Fruit fly (Drosophila melanogaster) whole organism, pupa: ENCODE results near the gene odd.

Source experiments
- CG10348 ChIP-seq: fragments of 200-800 bp; sonication (Bioruptor generic); IDR thresholded peaks from 2 replicates; pipeline ENCODE4 v1.3.6; 2022; ENCODE audit warnings: missing biosample characterization, missing genetic modification characterization
- CG12605 ChIP-seq: fragments of 200-800 bp; sonication (Bioruptor generic); IDR thresholded peaks from 2 replicates; pipeline ENCODE4 v1.3.6; 2022; ENCODE audit warnings: missing biosample characterization, missing genetic modification characterization
- CG13204 ChIP-seq: fragments of 200-800 bp; sonication (Bioruptor generic); optimal IDR thresholded peaks from 2 replicates; lab custom pipeline; 2018; ENCODE audit warnings: missing biosample characterization, mild to moderate bottlenecking, missing genetic modification characterization, moderate library complexity
- CG14655 ChIP-seq: fragments of 200-800 bp; sonication (Bioruptor generic); optimal IDR thresholded peaks from 3 replicates; lab custom pipeline; 2017; ENCODE audit warnings: mild to moderate bottlenecking, missing biosample characterization, missing genetic modification reagents, missing genetic modification characterization
- CG15710 ChIP-seq: fragments of 200-800 bp; sonication (Bioruptor generic); optimal IDR thresholded peaks from 2 replicates; lab custom pipeline; 2018; ENCODE audit warnings: missing biosample characterization, mild to moderate bottlenecking, missing genetic modification characterization, moderate library complexity
- CG17806 ChIP-seq: fragments of 200-800 bp; sonication (Bioruptor generic); optimal IDR thresholded peaks from 2 replicates; lab custom pipeline; 2018; ENCODE audit warnings: missing biosample characterization, mild to moderate bottlenecking, missing genetic modification characterization, moderate library complexity
- CG32121 ChIP-seq: fragments of 200-800 bp; sonication (Bioruptor generic); IDR thresholded peaks from 2 replicates; pipeline ENCODE4 v1.3.6; 2022; ENCODE audit warnings: missing biosample characterization, missing genetic modification characterization
- CG34367 ChIP-seq: fragments of 200-800 bp; sonication (Bioruptor generic); optimal IDR thresholded peaks from 2 replicates; lab custom pipeline; 2018; ENCODE audit warnings: missing biosample characterization, mild to moderate bottlenecking, missing genetic modification characterization
- CG4496 ChIP-seq: fragments of 200-800 bp; sonication (Bioruptor generic); IDR thresholded peaks from 3 replicates; pipeline ENCODE4 v1.3.6; 2022; ENCODE audit warnings: missing biosample characterization, missing genetic modification characterization
- CG8159 ChIP-seq: fragments of 200-800 bp; sonication (Bioruptor generic); optimal IDR thresholded peaks from 3 replicates; lab custom pipeline; 2018; ENCODE audit warnings: missing biosample characterization, mild to moderate bottlenecking, missing genetic modification characterization, moderate library complexity
- CG8301 ChIP-seq: fragments of 200-800 bp; sonication (Bioruptor generic); optimal IDR thresholded peaks from 2 replicates; lab custom pipeline; 2018; ENCODE audit warnings: missing biosample characterization, mild to moderate bottlenecking, missing genetic modification characterization
- CG9948 ChIP-seq: fragments of 200-800 bp; sonication (Bioruptor generic); optimal IDR thresholded peaks from 2 replicates; lab custom pipeline; 2018; ENCODE audit warnings: missing biosample characterization, mild to moderate bottlenecking, missing genetic modification characterization, moderate library complexity
- D1 ChIP-seq: fragments of 200-800 bp; sonication (Bioruptor generic); optimal IDR thresholded peaks from 2 replicates; lab custom pipeline; 2018; ENCODE audit warnings: missing biosample characterization, mild to moderate bottlenecking, missing genetic modification characterization, moderate library complexity
- EcR ChIP-seq: fragments of 200-800 bp; sonication (Bioruptor generic); optimal IDR thresholded peaks from 3 replicates; lab custom pipeline; 2019; ENCODE audit warnings: missing biosample characterization, missing genetic modification characterization, mild to moderate bottlenecking, moderate library complexity, missing genetic modification reagents
- Ets98B ChIP-seq: fragments of 200-800 bp; sonication (Bioruptor generic); IDR thresholded peaks from 2 replicates; pipeline ENCODE4 v1.3.6; 2022; ENCODE audit warnings: missing biosample characterization, missing genetic modification characterization
- Pif1A ChIP-seq: fragments of 200-800 bp; sonication (Bioruptor generic); optimal IDR thresholded peaks from 3 replicates; lab custom pipeline; 2016; ENCODE audit warnings: missing biosample characterization, missing genetic modification characterization
- Pif1B ChIP-seq: fragments of 200-800 bp; sonication (Bioruptor generic); optimal IDR thresholded peaks from 3 replicates; lab custom pipeline; 2016; ENCODE audit warnings: missing biosample characterization, missing genetic modification characterization
- Snoo ChIP-seq: fragments of 200-800 bp; sonication (Bioruptor generic); optimal IDR thresholded peaks from 3 replicates; lab custom pipeline; 2017; ENCODE audit warnings: missing biosample characterization, mild to moderate bottlenecking, missing genetic modification characterization, inconsistent platforms
- fd96Ca ChIP-seq: fragments of 200-800 bp; sonication (Bioruptor generic); IDR thresholded peaks from 3 replicates; pipeline ENCODE4 v1.3.6; 2022; ENCODE audit warnings: missing biosample characterization, missing genetic modification characterization
- rn ChIP-seq: fragments of 200-800 bp; sonication (Bioruptor generic); IDR thresholded peaks from 2 replicates; pipeline ENCODE4 v1.3.6; 2022; ENCODE audit warnings: missing biosample characterization, missing genetic modification characterization

The odd gene

DNA sequence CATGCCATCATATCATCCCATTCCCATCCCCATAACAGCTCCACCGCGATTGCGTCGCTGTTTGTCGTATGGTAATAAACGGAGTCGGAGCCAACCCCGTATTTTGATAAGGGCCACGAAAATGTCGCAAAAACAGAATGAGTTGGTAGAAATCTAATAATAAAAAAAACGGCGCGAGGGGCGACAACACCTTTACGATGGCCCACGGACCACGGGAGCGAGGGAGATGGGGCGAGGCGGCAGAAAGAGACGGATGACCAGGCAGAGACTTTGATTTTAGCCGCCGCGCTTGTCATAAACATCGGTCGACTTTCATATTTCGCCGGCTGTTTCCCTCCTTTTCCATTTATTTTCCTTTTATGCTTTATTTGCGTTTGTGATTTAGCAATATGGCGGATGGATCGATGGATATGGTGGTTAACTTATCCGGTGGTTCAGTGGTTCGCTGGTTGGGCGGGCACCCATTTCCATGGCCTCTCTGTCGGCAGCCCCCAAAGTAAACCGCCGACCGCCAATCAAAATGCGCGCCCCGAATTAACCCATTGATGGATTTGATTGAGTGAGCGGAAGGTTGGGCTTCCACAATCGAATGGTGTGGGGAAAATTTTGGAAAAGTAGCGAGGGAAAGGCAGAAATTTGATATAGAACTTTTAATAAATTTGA lies 5.3 kb upstream of the odd start:
- TF ChIP-seq CG10348 (GFP tag; lab: Robert Waterston, UW): no peak
- no peak for TF ChIP-seq EcR (GFP tag; lab: Kevin White, UChicago)
- no peak for TF ChIP-seq CG17806 (tag; lab: Kevin White, UChicago)
- no peak for TF ChIP-seq D1 (tag; lab: Kevin White, UChicago)
- TF ChIP-seq Ets98B: no peak
- no peak for TF ChIP-seq CG13204 (GFP tag; lab: Kevin White, UChicago)
- no peak for TF ChIP-seq CG34367 (tag; lab: Kevin White, UChicago)
- no peak for TF ChIP-seq CG12605 (GFP tag; lab: Robert Waterston, UW)
- TF ChIP-seq Pif1B (GFP tag; lab: Kevin White, UChicago): no peak
- no peak for TF ChIP-seq CG32121
- TF ChIP-seq fd96Ca (GFP tag; lab: Robert Waterston, UW): no peak
- TF ChIP-seq rn (GFP tag; lab: Robert Waterston, UW): no peak
- TF ChIP-seq CG9948 (tag; lab: Kevin White, UChicago): no peak
- no peak for TF ChIP-seq Snoo (tag; lab: Kevin White, UChicago)

DNA sequence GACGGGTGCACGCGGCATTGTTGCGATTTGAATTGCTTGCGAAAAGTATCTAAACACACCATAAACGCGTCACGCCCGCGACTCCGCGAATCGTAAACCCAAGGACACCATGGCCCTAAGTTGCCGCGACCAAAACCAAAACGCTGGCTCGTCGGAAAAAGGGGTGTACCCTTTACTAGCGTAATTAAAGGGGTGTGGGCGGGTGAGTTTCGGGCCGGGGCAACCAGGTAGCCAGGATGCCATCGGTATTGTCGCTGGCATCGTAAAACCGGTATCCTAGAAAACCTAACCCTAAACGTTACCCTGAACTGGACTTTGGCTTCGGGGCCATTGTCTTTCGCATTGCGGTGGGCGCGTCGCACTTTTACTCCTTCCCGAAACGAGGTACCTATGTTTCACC lies 4.1 kb upstream of the odd start:
- TF ChIP-seq CG4496 (GFP tag; lab: Robert Waterston, UW) (no peak), CG13204 (GFP tag; lab: Kevin White, UChicago) (no peak), Pif1B (GFP tag; lab: Kevin White, UChicago) (no peak), CG32121 (no peak), Ets98B (no peak), Pif1A (GFP tag; lab: Kevin White, UChicago) (no peak), fd96Ca (GFP tag; lab: Robert Waterston, UW) (no peak)

dm6 chr2L:3608781-3609180 lies 2.2 kb upstream of the odd start:
- TF ChIP-seq CG14655 (GFP tag; lab: Kevin White, UChicago): no peak
- TF ChIP-seq CG34367 (tag; lab: Kevin White, UChicago): no peak
- TF ChIP-seq CG15710 (tag; lab: Kevin White, UChicago): no peak
- TF ChIP-seq Pif1B (GFP tag; lab: Kevin White, UChicago): no peak
- TF ChIP-seq D1 (tag; lab: Kevin White, UChicago): no peak
- no peak for TF ChIP-seq CG8159 (tag; lab: Kevin White, UChicago)
- no peak for TF ChIP-seq CG8301 (tag; lab: Kevin White, UChicago)
- no peak for TF ChIP-seq EcR (GFP tag; lab: Kevin White, UChicago)
- TF ChIP-seq Pif1A (GFP tag; lab: Kevin White, UChicago): no peak

dm6 chr2L:3605673-3606072 lies 883 bp downstream of the odd start:
- TF ChIP-seq Pif1A (GFP tag; lab: Kevin White, UChicago) (no peak), Pif1B (GFP tag; lab: Kevin White, UChicago) (no peak), CG32121 (no peak), EcR (GFP tag; lab: Kevin White, UChicago) (no peak), CG4496 (GFP tag; lab: Robert Waterston, UW) (no peak)

dm6 chr2L:3603553-3603952 lies 3.0 kb downstream of the odd start:
- TF ChIP-seq CG12605 (GFP tag; lab: Robert Waterston, UW): no peak
- TF ChIP-seq D1 (tag; lab: Kevin White, UChicago): no peak
- TF ChIP-seq CG8301 (tag; lab: Kevin White, UChicago): no peak
- TF ChIP-seq CG14655 (GFP tag; lab: Kevin White, UChicago): no peak
- no peak for TF ChIP-seq CG32121
- no peak for TF ChIP-seq Ets98B
- no peak for TF ChIP-seq Snoo (tag; lab: Kevin White, UChicago)
- no peak for TF ChIP-seq CG9948 (tag; lab: Kevin White, UChicago)
- no peak for TF ChIP-seq CG10348 (GFP tag; lab: Robert Waterston, UW)
- TF ChIP-seq rn (GFP tag; lab: Robert Waterston, UW): no peak
- no peak for TF ChIP-seq CG17806 (tag; lab: Kevin White, UChicago)
- no peak for TF ChIP-seq EcR (GFP tag; lab: Kevin White, UChicago)
- no peak for TF ChIP-seq CG13204 (GFP tag; lab: Kevin White, UChicago)
- TF ChIP-seq CG34367 (tag; lab: Kevin White, UChicago): no peak
- no peak for TF ChIP-seq fd96Ca (GFP tag; lab: Robert Waterston, UW)
- TF ChIP-seq CG8159 (tag; lab: Kevin White, UChicago): no peak
- no peak for TF ChIP-seq Pif1A (GFP tag; lab: Kevin White, UChicago)
- no peak for TF ChIP-seq Pif1B (GFP tag; lab: Kevin White, UChicago)
- no peak for TF ChIP-seq CG15710 (tag; lab: Kevin White, UChicago)
- no peak for TF ChIP-seq CG4496 (GFP tag; lab: Robert Waterston, UW)

DNA sequence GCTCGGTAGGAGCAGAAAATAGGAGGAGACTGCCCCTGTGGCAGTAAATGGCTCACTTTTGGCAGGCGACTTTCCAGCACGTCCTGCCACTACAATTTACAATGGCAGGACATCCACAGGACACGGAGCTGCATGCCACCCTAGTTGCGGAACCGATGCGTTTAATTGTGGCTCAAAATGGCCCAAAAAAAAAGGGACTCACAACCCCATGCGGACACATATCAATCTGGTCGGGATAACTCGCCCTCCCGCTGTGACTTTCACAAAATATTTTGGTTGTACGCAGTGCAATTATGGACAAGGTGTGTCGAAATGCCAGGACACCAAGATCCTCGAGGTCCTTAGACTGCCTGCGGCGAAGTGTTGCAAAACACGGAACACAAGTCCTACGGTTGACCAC lies 4.0 kb downstream of the odd start:
- TF ChIP-seq CG12605 (GFP tag; lab: Robert Waterston, UW) (no peak), CG9948 (tag; lab: Kevin White, UChicago) (no peak), CG13204 (GFP tag; lab: Kevin White, UChicago) (no peak), CG4496 (GFP tag; lab: Robert Waterston, UW) (no peak), CG14655 (GFP tag; lab: Kevin White, UChicago) (no peak)
- TF ChIP-seq, all 21 proteins: peak for 0
